Worm (Caenorhabditis elegans): ENCODE results near the gene str-28.

- TF ChIP-seq ces-1 (GFP tag; optimal IDR thresholded peaks at IDR 0.05): no peak
- no peak for TF ChIP-seq snpc-4 (tag; optimal IDR thresholded peaks at IDR 0.05)
- TF ChIP-seq nhr-10 (tag; optimal IDR thresholded peaks at IDR 0.05): no peak
- TF ChIP-seq dpl-1 (GFP tag; optimal IDR thresholded peaks at IDR 0.05): no peak
- TF ChIP-seq ztf-11 (tag; optimal IDR thresholded peaks at IDR 0.05): no peak
- no peak for TF ChIP-seq nhr-11 (tag; optimal IDR thresholded peaks at IDR 0.05)
- no peak for TF ChIP-seq madf-9 (GFP tag; conservative IDR thresholded peaks at IDR 0.05)
- TF ChIP-seq lsy-2 (tag; optimal IDR thresholded peaks at IDR 0.05): no peak
- TF ChIP-seq skn-1 (tag; optimal IDR thresholded peaks at IDR 0.05): no peak
- TF ChIP-seq zag-1 (tag; optimal IDR thresholded peaks at IDR 0.05): no peak
- peak in 1 of 2 experiments; percentile 50 for TF ChIP-seq unc-62 (GFP tag; optimal IDR thresholded peaks at IDR 0.05 in 1 of 2)
- no peak for TF ChIP-seq unc-62 (tag; optimal IDR thresholded peaks at IDR 0.05)
- no peak for TF ChIP-seq nhr-76 (tag; optimal IDR thresholded peaks at IDR 0.05)
- no peak for TF ChIP-seq tra-1 (GFP tag; IDR thresholded peaks at IDR 0.05)
Observed at ce11 chrV:7449303-7449827, 23.4 kb downstream of the str-28 start, which contains the start of gene try-12.
